Worm (Caenorhabditis elegans) whole organism, young adult: ENCODE data around the gene mppb-1.

Experiments
- B0261.1 ChIP-seq: sonication (generic microtip); optimal IDR thresholded peaks from 2 replicates; lab custom pipeline; 2016; ENCODE audit warnings: mild to moderate bottlenecking, missing genetic modification characterization, moderate library complexity, missing compliant biosample characterization
- F10E7.11 ChIP-seq: sonication (generic microtip); optimal IDR thresholded peaks from 2 replicates; lab custom pipeline; 2017; ENCODE audit warnings: mild to moderate bottlenecking, missing genetic modification characterization, moderate library complexity, missing compliant biosample characterization
- Y53G8AR.9 ChIP-seq: fragments of 200-800 bp; sonication (Bioruptor generic); conservative IDR thresholded peaks from 2 replicates; pipeline ENCODE4 v1.3.6; 2022; ENCODE audit warnings: missing genetic modification reagents, missing genetic modification characterization, missing compliant biosample characterization
- Y56A3A.18 ChIP-seq: fragments of 200-800 bp; sonication (Bioruptor generic); IDR thresholded peaks from 2 replicates; pipeline ENCODE4 v1.3.6; 2022; ENCODE audit warnings: missing genetic modification reagents, missing genetic modification characterization, missing compliant biosample characterization
- ets-4 ChIP-seq: fragments of 200-800 bp; sonication (Bioruptor generic); optimal IDR thresholded peaks from 2 replicates; lab custom pipeline; 2018; ENCODE audit warnings: mild to moderate bottlenecking, missing genetic modification characterization, missing compliant biosample characterization
- hrde-1 ChIP-seq: sonication (generic microtip); optimal IDR thresholded peaks from 2 replicates; lab custom pipeline; 2016; ENCODE audit warnings: missing genetic modification characterization, mild to moderate bottlenecking, missing compliant biosample characterization, moderate library complexity, missing genotype, missing genetic modification reagents, borderline replicate concordance
- nhr-120 ChIP-seq: fragments of 200-800 bp; sonication (Bioruptor generic); IDR thresholded peaks from 2 replicates; pipeline ENCODE4 v1.3.6; 2022; ENCODE audit warnings: missing genetic modification characterization, missing compliant biosample characterization
- rec-8 ChIP-seq, 2 experiments: sonication (generic microtip); optimal IDR thresholded peaks; 2 replicates each; lab custom pipeline; 2016; ENCODE audit warnings: mild to moderate bottlenecking in 2 of 2, missing genetic modification characterization in 2 of 2, missing genetic modification reagents in 2 of 2, missing genotype in 2 of 2, missing biosample characterization in 1 of 2, missing compliant biosample characterization in 1 of 2, moderate library complexity in 1 of 2
- snpc-3.4 ChIP-seq: sonication (generic microtip); optimal IDR thresholded peaks from 2 replicates; lab custom pipeline; 2017; ENCODE audit warnings: missing genetic modification characterization, mild to moderate bottlenecking, missing compliant biosample characterization, antibody characterized with exemption, moderate library complexity, missing genotype, missing genetic modification reagents
- snpc-4 ChIP-seq, 5 experiments: fragments of 150-350 bp in 1 of 5; sonication (generic microtip) in 4 of 5; optimal IDR thresholded peaks; 2 replicates each; lab custom pipeline; 2014 to 2018; ENCODE audit warnings: missing genetic modification characterization in 5 of 5, missing biosample characterization in 3 of 5, antibody characterized with exemption in 2 of 5, mild to moderate bottlenecking in 2 of 5, missing compliant biosample characterization in 2 of 5, missing genotype in 2 of 5, moderate library complexity in 2 of 5, missing genetic modification reagents in 1 of 5
- unc-130 ChIP-seq: sonication (generic microtip); optimal IDR thresholded peaks from 2 replicates; lab custom pipeline; 2016; ENCODE audit warnings: missing genetic modification reagents, missing genetic modification characterization, missing compliant biosample characterization
- unc-62 ChIP-seq: fragments of 150-350 bp; optimal IDR thresholded peaks from 2 replicates; lab custom pipeline; 2014; ENCODE audit warnings: missing biosample characterization, missing genetic modification reagents, missing genetic modification characterization
- ztf-22 ChIP-seq: fragments of 200-800 bp; sonication (Bioruptor generic); optimal IDR thresholded peaks from 2 replicates; lab custom pipeline; 2018; ENCODE audit warnings: mild to moderate bottlenecking, missing genetic modification characterization, moderate library complexity, missing compliant biosample characterization
- ztf-28 ChIP-seq: fragments of 200-800 bp; sonication (Bioruptor generic); IDR thresholded peaks from 2 replicates; pipeline ENCODE4 v1.3.6; 2022; ENCODE audit warnings: missing genetic modification reagents, missing genetic modification characterization, missing compliant biosample characterization

DNA sequence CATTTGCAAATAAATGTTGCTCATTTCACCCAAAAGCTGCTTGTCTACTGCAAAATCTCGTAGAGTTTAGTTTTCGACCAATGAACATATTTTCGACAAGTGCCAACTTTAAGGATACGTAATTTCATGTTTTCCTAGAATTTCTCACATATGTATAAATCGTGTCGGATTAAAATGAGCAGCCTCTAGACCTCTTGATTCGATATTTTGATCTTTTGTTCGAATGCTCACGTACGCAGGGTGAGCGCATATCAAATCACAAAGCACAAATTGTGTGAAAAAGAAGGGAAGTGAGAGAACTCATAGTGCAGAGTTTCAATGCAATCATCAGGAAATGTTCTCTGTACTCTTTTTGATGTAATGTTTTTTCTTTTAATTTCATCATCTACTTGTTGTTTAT, 11.0 kb upstream of the mppb-1 start:
- TF ChIP-seq Y53G8AR.9 (GFP tag; lab: Robert Waterston, UW) (no peak), unc-62 (GFP tag; lab: Kevin White, UChicago) (no peak), B0261.1 (tag; lab: Kevin White, UChicago) (no peak), snpc-3.4 (tag; lab: Kevin White, UChicago) (no peak), unc-130 (GFP tag; lab: Kevin White, UChicago) (no peak), Y56A3A.18 (GFP tag; lab: Robert Waterston, UW) (no peak), hrde-1 (tag; lab: Kevin White, UChicago) (no peak), ztf-22 (no peak), F10E7.11 (tag; lab: Kevin White, UChicago) (no peak), rec-8 (tag; optimal IDR thresholded peaks at IDR 0.05; lab: Kevin White, UChicago) (no peak), nhr-120 (GFP tag; lab: Robert Waterston, UW) (no peak), ztf-28 (GFP tag; lab: Robert Waterston, UW) (no peak), ets-4 (GFP tag; lab: Kevin White, UChicago) (no peak), snpc-4 (GFP tag; optimal IDR thresholded peaks at IDR 0.05; lab: Kevin White, UChicago) (no peak), snpc-4 (tag; optimal IDR thresholded peaks at IDR 0.05; lab: Kevin White, UChicago) (no peak)
